Worm (Caenorhabditis elegans): ENCODE results near the gene F56D6.20.

- TF ChIP-seq dve-1 (tag; optimal IDR thresholded peaks at IDR 0.05; ENCODE audit: insufficient read depth) (no peak), ztf-7 (tag; optimal IDR thresholded peaks at IDR 0.05) (no peak), Y5F2A.4 (GFP tag; optimal IDR thresholded peaks at IDR 0.05) (no peak), ctbp-1 (GFP tag; IDR thresholded peaks at IDR 0.05) (no peak), daf-12 (tag; optimal IDR thresholded peaks at IDR 0.05) (no peak), ama-1 (optimal IDR thresholded peaks at IDR 0.05) (no peak), lir-3 (tag; optimal IDR thresholded peaks at IDR 0.05) (no peak), nhr-28 (tag; optimal IDR thresholded peaks at IDR 0.05) (no peak), fkh-10 (GFP tag; optimal IDR thresholded peaks at IDR 0.05) (no peak), lin-39 (tag; optimal IDR thresholded peaks at IDR 0.05) (no peak), egl-43 (GFP tag; IDR thresholded peaks at IDR 0.05) (no peak), saeg-2 (GFP tag; IDR thresholded peaks at IDR 0.05) (no peak), nhr-76 (tag; optimal IDR thresholded peaks at IDR 0.05) (no peak), F44E2.7 (GFP tag; IDR thresholded peaks at IDR 0.05) (no peak)
Measured at ce11 chrIV:3894004-3894480, 18.7 kb upstream of the F56D6.20 start, which contains the start of gene F56D6.8.
